Worm (Caenorhabditis elegans): ENCODE results near the gene F54B11.4.
A peak's percentile ranks its signal among the peaks of the same experiment; 100 is the strongest.

Gene F54B11.4

ce11 chrX:13592367-13592766 lies at the start of gene F54B11.4:
Gene F54B11.4 (plus strand): TSS chrX:13592667.
- no peak for TF ChIP-seq cebp-1 (GFP tag; IDR thresholded peaks at IDR 0.05)
- peak; percentile 62 for TF ChIP-seq cebp-1 (tag; optimal IDR thresholded peaks at IDR 0.05)
- no peak for TF ChIP-seq athp-1 (tag; optimal IDR thresholded peaks at IDR 0.05)
- TF ChIP-seq madf-10 (tag; optimal IDR thresholded peaks at IDR 0.05): no peak
- TF ChIP-seq B0019.2 (GFP tag; conservative IDR thresholded peaks at IDR 0.05): no peak
- no peak for TF ChIP-seq ets-4 (GFP tag; optimal IDR thresholded peaks at IDR 0.05)
- TF ChIP-seq nhr-27 (tag; optimal IDR thresholded peaks at IDR 0.05): no peak
- TF ChIP-seq madf-8 (GFP tag; conservative IDR thresholded peaks at IDR 0.05): no peak
- no peak for TF ChIP-seq pha-4 (tag; optimal IDR thresholded peaks at IDR 0.05)

DNA sequence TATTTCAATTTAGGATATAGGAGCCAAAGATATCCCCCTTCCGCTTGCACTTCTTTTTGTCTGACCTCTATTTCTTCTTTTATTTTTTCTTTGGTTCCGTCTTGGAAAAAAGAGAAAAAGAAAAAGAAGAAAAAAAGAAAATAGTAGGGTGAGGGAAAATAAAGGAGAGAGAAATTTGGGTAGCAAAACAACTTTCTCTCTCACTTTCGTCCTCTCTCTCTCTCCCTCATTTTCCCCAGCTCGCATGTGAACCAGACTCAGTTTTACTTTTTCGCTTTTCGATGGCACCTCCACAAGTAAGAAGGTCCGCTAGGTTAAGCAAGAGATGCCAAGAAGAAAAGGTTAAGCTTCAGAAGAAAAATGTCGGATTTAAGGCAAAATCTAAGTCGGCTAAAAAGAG lies 49.7 kb upstream of the F54B11.4 start:
- TF ChIP-seq repo-1 (tag; optimal IDR thresholded peaks at IDR 0.05): no peak
- 0 out of 2 replicates have a peak, but pooled peaks have one; percentile 31 for TF ChIP-seq nfyb-1 (GFP tag; IDR thresholded peaks at IDR 0.05)
- no peak for TF ChIP-seq ceh-27 (GFP tag; optimal IDR thresholded peaks at IDR 0.05)
- no peak for TF ChIP-seq bed-1 (GFP tag; IDR thresholded peaks at IDR 0.05)
- TF ChIP-seq ama-1 (optimal IDR thresholded peaks at IDR 0.05): peak; percentile 88
- TF ChIP-seq ama-1 (GFP tag; optimal IDR thresholded peaks at IDR 0.05): no peak
- 0 out of 2 replicates have a peak, but pooled peaks have one; percentile 13 for TF ChIP-seq hmg-1.2 (GFP tag; IDR thresholded peaks at IDR 0.05)
- no peak for TF ChIP-seq attf-3 (GFP tag; conservative IDR thresholded peaks at IDR 0.05)
- TF ChIP-seq egrh-3 (GFP tag; IDR thresholded peaks at IDR 0.05): no peak
- TF ChIP-seq pha-4 (tag; optimal IDR thresholded peaks at IDR 0.05): no peak

ce11 chrX:13543350-13543749 lies 49.1 kb upstream of the F54B11.4 start:
- no peak for TF ChIP-seq egl-44 (GFP tag; IDR thresholded peaks at IDR 0.05)
- no peak for TF ChIP-seq F37B4.10 (GFP tag; IDR thresholded peaks at IDR 0.05)
- no peak for TF ChIP-seq nhr-90 (tag; optimal IDR thresholded peaks at IDR 0.05)
- TF ChIP-seq nfya-2 (GFP tag; IDR thresholded peaks at IDR 0.05): no peak
- peak; percentile 4 for TF ChIP-seq fkh-3 (tag; optimal IDR thresholded peaks at IDR 0.05)
- no peak for TF ChIP-seq F52B5.7 (tag; optimal IDR thresholded peaks at IDR 0.05)
- TF ChIP-seq snpc-1.3 (tag; optimal IDR thresholded peaks at IDR 0.05; ENCODE audit: insufficient read depth): no peak
- no peak for TF ChIP-seq T07F8.4 (tag; optimal IDR thresholded peaks at IDR 0.05)
- TF ChIP-seq ama-1 (optimal IDR thresholded peaks at IDR 0.05): peak; percentile 83
- no peak for TF ChIP-seq ama-1 (GFP tag; optimal IDR thresholded peaks at IDR 0.05)

DNA sequence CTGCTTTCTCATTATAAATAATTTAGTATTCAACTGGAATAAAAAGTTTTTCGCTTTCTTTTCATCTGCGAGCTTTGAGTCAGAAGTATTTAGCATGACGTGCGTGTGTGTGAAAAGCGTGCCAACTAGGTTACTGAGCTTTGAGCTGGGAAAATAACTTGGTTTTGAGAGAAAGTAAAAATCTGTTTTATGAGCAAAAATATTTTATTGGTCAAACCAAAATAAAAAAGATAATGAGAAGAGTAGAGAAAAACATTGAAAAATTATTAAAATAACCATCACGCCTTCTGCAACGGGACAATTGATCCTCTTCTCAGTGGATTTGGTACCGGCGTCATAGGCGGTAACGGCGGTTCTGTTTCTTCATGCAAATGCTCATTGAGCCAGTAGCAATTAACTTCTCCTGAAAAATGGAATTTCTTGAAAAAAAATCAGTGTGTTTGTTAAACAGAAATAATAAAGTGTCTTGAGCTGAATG lies 47.9 kb upstream of the F54B11.4 start:
- TF ChIP-seq cebp-2 (GFP tag; IDR thresholded peaks at IDR 0.05) (no peak), T26A5.8 (tag; optimal IDR thresholded peaks at IDR 0.05) (no peak), egl-18 (GFP tag; IDR thresholded peaks at IDR 0.05) (no peak), C06A6.2 (GFP tag; conservative IDR thresholded peaks at IDR 0.05) (0 out of 2 replicates have a peak, but pooled peaks have one; percentile 16), lin-40 (tag; optimal IDR thresholded peaks at IDR 0.05) (peak; percentile 16), ztf-26 (tag; optimal IDR thresholded peaks at IDR 0.05) (peak; percentile 54), K11D2.4 (GFP tag; IDR thresholded peaks at IDR 0.05) (peak; percentile 36; the same call in 1 of the 2 replicates), Y79H2A.3 (GFP tag; conservative IDR thresholded peaks at IDR 0.05) (no peak), ama-1 (optimal IDR thresholded peaks at IDR 0.05) (peak; percentile 76), ama-1 (GFP tag; optimal IDR thresholded peaks at IDR 0.05) (no peak), Y53G8AR.9 (GFP tag; conservative IDR thresholded peaks at IDR 0.05) (0 out of 2 replicates have a peak, but pooled peaks have one; percentile 70), zim-3 (tag; optimal IDR thresholded peaks at IDR 0.05) (peak; percentile 34), madf-3 (GFP tag; IDR thresholded peaks at IDR 0.05) (0 out of 2 replicates have a peak, but pooled peaks have one; percentile 13), ceh-91 (GFP tag; IDR thresholded peaks at IDR 0.05) (no peak)

All from whole organism, young adult.